Fruit fly (Drosophila melanogaster): Measurements from ENCODE around the gene EndoA.

EndoA gene

dm6 chr3R:18905921-18906878 lies at the start of gene EndoA (continued):
- no peak for TF ChIP-seq cas (GFP tag; IDR thresholded peaks at IDR 0.05)
- peak; percentile 75 for TF ChIP-seq CG2678 (tag; optimal IDR thresholded peaks at IDR 0.05)
- peak; percentile 61 for TF ChIP-seq Meics (GFP tag; optimal IDR thresholded peaks at IDR 0.05)
- TF ChIP-seq Hr3 (GFP tag; optimal IDR thresholded peaks at IDR 0.05), result peak; percentile 31
- TF ChIP-seq dmrt99B (tag; optimal IDR thresholded peaks at IDR 0.05), result peak; percentile 52
- TF ChIP-seq Hand (GFP tag; optimal IDR thresholded peaks at IDR 0.05), result no peak
- 0 out of 2 replicates have a peak, but pooled peaks have one; percentile 42 for TF ChIP-seq HLH3B (GFP tag; IDR thresholded peaks at IDR 0.05)
- peak; percentile 54 for TF ChIP-seq abd-A (tag; optimal IDR thresholded peaks at IDR 0.05)
- peak; percentile 55 for TF ChIP-seq bcd (GFP tag; optimal IDR thresholded peaks at IDR 0.05)
- TF ChIP-seq repo (GFP tag; optimal IDR thresholded peaks at IDR 0.05), result no peak
- TF ChIP-seq Ets97D (GFP tag; optimal IDR thresholded peaks at IDR 0.05), result peak; percentile 43
- TF ChIP-seq pho (GFP tag; optimal IDR thresholded peaks at IDR 0.05), result no peak
- peak; percentile 37 for TF ChIP-seq CG8388 (GFP tag; optimal IDR thresholded peaks at IDR 0.05)
- TF ChIP-seq Hr51 (GFP tag; optimal IDR thresholded peaks at IDR 0.05), result peak; percentile 3 to 59
- TF ChIP-seq CG17385 (GFP tag; optimal IDR thresholded peaks at IDR 0.05), result peak; percentile 15
- TF ChIP-seq CG12155 (GFP tag; optimal IDR thresholded peaks at IDR 0.05), result peak; percentile 31
- TF ChIP-seq CG32767 (GFP tag; IDR thresholded peaks at IDR 0.05), result peak; percentile 88
- peak; percentile 2 for TF ChIP-seq CG4424 (GFP tag; optimal IDR thresholded peaks at IDR 0.05)
- TF ChIP-seq vvl (GFP tag; IDR thresholded peaks at IDR 0.05), result peak; percentile 57
- peak; percentile 58 for TF ChIP-seq MBD-R2 (GFP tag; IDR thresholded peaks at IDR 0.05)
- TF ChIP-seq CG7987 (GFP tag; optimal IDR thresholded peaks at IDR 0.05), result peak; percentile 13
- TF ChIP-seq HLH54F (GFP tag; optimal IDR thresholded peaks at IDR 0.05), result no peak
- TF ChIP-seq Lhr (GFP tag; optimal IDR thresholded peaks at IDR 0.05), result peak; percentile 56
- peak; percentile 80 for TF ChIP-seq CG8924 (tag; optimal IDR thresholded peaks at IDR 0.05)
- peak; percentile 48; the same call in 2 of the 3 replicates for TF ChIP-seq CG11695 (GFP tag; IDR thresholded peaks at IDR 0.05)
- peak; percentile 79 for TF ChIP-seq row (GFP tag; IDR thresholded peaks at IDR 0.05)
- peak; percentile 67 for TF ChIP-seq CG9727 (GFP tag; optimal IDR thresholded peaks at IDR 0.05)
- no peak for TF ChIP-seq shn (GFP tag; optimal IDR thresholded peaks at IDR 0.05)
- TF ChIP-seq CG6791 (GFP tag; IDR thresholded peaks at IDR 0.05; ENCODE audit: partially characterized antibody), result peak; percentile 59; the same call in 2 of the 3 replicates
- TF ChIP-seq CG9817 (tag; optimal IDR thresholded peaks at IDR 0.05), result no peak
- TF ChIP-seq mam (GFP tag; optimal IDR thresholded peaks at IDR 0.05), result peak; percentile 8
- TF ChIP-seq CG5180 (GFP tag; optimal IDR thresholded peaks at IDR 0.05), result no peak
- TF ChIP-seq CG10654 (GFP tag; optimal IDR thresholded peaks at IDR 0.05), result peak; percentile 33
- TF ChIP-seq CG7963 (GFP tag; IDR thresholded peaks at IDR 0.05; ENCODE audit: partially characterized antibody), result peak; percentile 67; the same call in 2 of the 3 replicates
- no peak for TF ChIP-seq C15 (GFP tag; IDR thresholded peaks at IDR 0.05)
- TF ChIP-seq oc (tag; optimal IDR thresholded peaks at IDR 0.05), result peak; percentile 40
- peak; percentile 40 for TF ChIP-seq CG3281 (GFP tag; optimal IDR thresholded peaks at IDR 0.05)
- TF ChIP-seq HmgZ (tag; optimal IDR thresholded peaks at IDR 0.05), result peak; percentile 43
- no peak for TF ChIP-seq CG15011 (GFP tag; optimal IDR thresholded peaks at IDR 0.05)
- TF ChIP-seq Dp (GFP tag; optimal IDR thresholded peaks at IDR 0.05), result peak; percentile 53
- peak; percentile 40 for TF ChIP-seq CG30403 (GFP tag; optimal IDR thresholded peaks at IDR 0.05)
- peak; percentile 53 for TF ChIP-seq lab (GFP tag; optimal IDR thresholded peaks at IDR 0.05)
- peak; percentile 78 for TF ChIP-seq Xrp1 (GFP tag; IDR thresholded peaks at IDR 0.05)
- peak; percentile 31 for TF ChIP-seq Oli (tag; optimal IDR thresholded peaks at IDR 0.05)
- peak; percentile 51 for TF ChIP-seq Deaf1 (tag; optimal IDR thresholded peaks at IDR 0.05)
- TF ChIP-seq sd (tag; optimal IDR thresholded peaks at IDR 0.05), result peak; percentile 36
- peak; percentile 88 for TF ChIP-seq amos (GFP tag; IDR thresholded peaks at IDR 0.05; ENCODE audit: partially characterized antibody)

Data from whole organism, embryonic.